Worm (Caenorhabditis elegans) whole organism, L4 larva: ENCODE results near the gene ztf-1.

Experiments
- Y105C5A.15 ChIP-seq: fragments of 200-800 bp; sonication (Bioruptor generic); IDR thresholded peaks from 2 replicates; pipeline ENCODE4 v1.3.6; 2022; ENCODE audit warnings: missing genetic modification characterization, missing compliant biosample characterization
- ZK546.5 ChIP-seq, 2 experiments: sonication (generic microtip); optimal IDR thresholded peaks; 2 replicates each; lab custom pipeline; 2017; ENCODE audit warnings: missing biosample characterization in 2 of 2, missing genetic modification characterization in 2 of 2
- aha-1 ChIP-seq: fragments of 150-350 bp; peaks from one replicate; lab custom pipeline; 2014; ENCODE audit warnings: missing biosample characterization, missing genetic modification characterization
- ceh-28 ChIP-seq: fragments of 150-350 bp; optimal IDR thresholded peaks from 2 replicates; lab custom pipeline; 2014; ENCODE audit warnings: missing biosample characterization, missing genetic modification reagents, missing genetic modification characterization
- ceh-44 ChIP-seq: fragments of 200-800 bp; sonication (Bioruptor generic); IDR thresholded peaks from 2 replicates; pipeline ENCODE4 v1.3.6; 2022; ENCODE audit warnings: missing genetic modification reagents, missing genetic modification characterization, missing compliant biosample characterization
- daf-19 ChIP-seq: fragments of 200-800 bp; sonication (Bioruptor generic); conservative IDR thresholded peaks from 2 replicates; pipeline ENCODE4 v1.3.6; 2022; ENCODE audit warnings: missing genetic modification characterization, missing compliant biosample characterization
- dmd-6 ChIP-seq: fragments of 200-800 bp; sonication (Bioruptor generic); IDR thresholded peaks from 2 replicates; pipeline ENCODE4 v1.3.6; 2022; ENCODE audit warnings: missing genetic modification reagents, missing genetic modification characterization, missing compliant biosample characterization
- dpl-1 ChIP-seq: fragments of 150-350 bp; optimal IDR thresholded peaks from 2 replicates; lab custom pipeline; 2014; ENCODE audit warnings: missing biosample characterization, missing genetic modification reagents, missing genetic modification characterization
- egl-43 ChIP-seq: fragments of 200-800 bp; sonication (Bioruptor generic); IDR thresholded peaks from 2 replicates; pipeline ENCODE4 v1.3.6; 2022; ENCODE audit warnings: missing genetic modification reagents, missing genetic modification characterization, missing compliant biosample characterization
- fkh-10 ChIP-seq: fragments of 150-350 bp; optimal IDR thresholded peaks from 2 replicates; lab custom pipeline; 2014; ENCODE audit warnings: missing biosample characterization, missing genetic modification reagents, missing genetic modification characterization
- fos-1 ChIP-seq: fragments of 150-350 bp; optimal IDR thresholded peaks from 2 replicates; lab custom pipeline; 2014; ENCODE audit warnings: missing biosample characterization, missing genetic modification characterization
- hlh-11 ChIP-seq: fragments of 200-800 bp; sonication (Bioruptor generic); optimal IDR thresholded peaks from 2 replicates; lab custom pipeline; 2018; ENCODE audit warnings: mild to moderate bottlenecking, missing genetic modification characterization, missing compliant biosample characterization
- hlh-30 ChIP-seq: sonication (generic microtip); optimal IDR thresholded peaks from 2 replicates; lab custom pipeline; 2017; ENCODE audit warnings: antibody characterized with exemption, mild to moderate bottlenecking, missing genetic modification characterization, missing compliant biosample characterization; ENCODE audit not compliant: insufficient read depth
- lim-7 ChIP-seq: fragments of 200-800 bp; sonication (Bioruptor generic); IDR thresholded peaks from 2 replicates; pipeline ENCODE4 v1.3.6; 2022; ENCODE audit warnings: missing genetic modification characterization, missing compliant biosample characterization
- lin-29 ChIP-seq: fragments of 200-800 bp; sonication (Bioruptor generic); IDR thresholded peaks from 2 replicates; pipeline ENCODE4 v1.3.6; 2022; ENCODE audit warnings: missing genetic modification reagents, missing genetic modification characterization, missing compliant biosample characterization
- lin-38 ChIP-seq: fragments of 200-800 bp; sonication (Bioruptor generic); IDR thresholded peaks from 2 replicates; pipeline ENCODE4 v1.3.6; 2022; ENCODE audit warnings: missing genetic modification reagents, missing genetic modification characterization, missing compliant biosample characterization
- lsy-2 ChIP-seq, 2 experiments: fragments of 150-350 bp in 1 of 2; sonication (generic microtip) in 1 of 2; optimal IDR thresholded peaks; 2 replicates each; lab custom pipeline; 2014 to 2017; ENCODE audit warnings: missing biosample characterization in 2 of 2, missing genetic modification characterization in 2 of 2
- madf-9 ChIP-seq: fragments of 200-800 bp; sonication (Bioruptor generic); conservative IDR thresholded peaks from 2 replicates; pipeline ENCODE4 v1.3.6; 2022; ENCODE audit warnings: missing genetic modification reagents, missing genetic modification characterization, missing compliant biosample characterization
- mes-2 ChIP-seq: sonication (generic microtip); optimal IDR thresholded peaks from 2 replicates; lab custom pipeline; 2016; ENCODE audit warnings: missing genotype, mild to moderate bottlenecking, missing genetic modification characterization, missing compliant biosample characterization; ENCODE audit not compliant: poor library complexity, severe bottlenecking
- mxl-3 ChIP-seq: fragments of 200-800 bp; sonication (Bioruptor generic); optimal IDR thresholded peaks from 2 replicates; lab custom pipeline; 2018; ENCODE audit warnings: mild to moderate bottlenecking, missing genetic modification characterization, missing compliant biosample characterization
- nhr-10 ChIP-seq: fragments of 150-350 bp; optimal IDR thresholded peaks from 2 replicates; lab custom pipeline; 2014; ENCODE audit warnings: missing biosample characterization, missing genetic modification characterization
- nhr-25 ChIP-seq: sonication (generic microtip); optimal IDR thresholded peaks from 2 replicates; lab custom pipeline; 2017; ENCODE audit warnings: missing genetic modification characterization, mild to moderate bottlenecking, missing compliant biosample characterization, antibody characterized with exemption, moderate library complexity, borderline replicate concordance; ENCODE audit not compliant: insufficient read depth
- nhr-41 ChIP-seq: fragments of 200-800 bp; sonication (Bioruptor generic); IDR thresholded peaks from 2 replicates; pipeline ENCODE4 v1.3.6; 2022; ENCODE audit warnings: missing genetic modification reagents, missing genetic modification characterization, missing compliant biosample characterization
- nhr-6 ChIP-seq: fragments of 150-350 bp; optimal IDR thresholded peaks from 2 replicates; lab custom pipeline; 2014; ENCODE audit warnings: missing biosample characterization, missing genetic modification characterization
- nhr-76 ChIP-seq: fragments of 150-350 bp; optimal IDR thresholded peaks from 2 replicates; lab custom pipeline; 2014; ENCODE audit warnings: missing biosample characterization, missing genetic modification characterization
- nhr-77 ChIP-seq: fragments of 150-350 bp; optimal IDR thresholded peaks from 2 replicates; lab custom pipeline; 2014; ENCODE audit warnings: missing biosample characterization, missing genetic modification characterization
- pha-4 ChIP-seq, 2 experiments: fragments of 150-350 bp in 1 of 2; fragments of 200-800 bp in 1 of 2; sonication (Bioruptor generic) in 1 of 2; IDR thresholded peaks in 1 of 2; optimal IDR thresholded peaks in 1 of 2; 2 replicates each; pipeline versions ENCODE4 v1.3.6 to Lab custom; 2014 to 2022; ENCODE audit warnings: missing genetic modification characterization in 2 of 2, missing genetic modification reagents in 2 of 2, missing biosample characterization in 1 of 2, missing compliant biosample characterization in 1 of 2
- set-16 ChIP-seq: fragments of 200-800 bp; sonication (Bioruptor generic); IDR thresholded peaks from 2 replicates; pipeline ENCODE4 v1.3.6; 2022; ENCODE audit warnings: missing genetic modification reagents, missing genetic modification characterization, missing compliant biosample characterization
- skn-1 ChIP-seq: fragments of 150-350 bp; optimal IDR thresholded peaks from 2 replicates; lab custom pipeline; 2014; ENCODE audit warnings: missing biosample characterization, missing genetic modification characterization
- snpc-1.2 ChIP-seq: fragments of 200-800 bp; sonication (Bioruptor generic); IDR thresholded peaks from 2 replicates; pipeline ENCODE4 v1.3.6; 2022; ENCODE audit warnings: missing genetic modification reagents, missing genetic modification characterization, missing compliant biosample characterization
- tag-97 ChIP-seq: fragments of 200-800 bp; sonication (Bioruptor generic); IDR thresholded peaks from 2 replicates; pipeline ENCODE4 v1.3.6; 2022; ENCODE audit warnings: missing genetic modification characterization, missing compliant biosample characterization
- tra-1 ChIP-seq: fragments of 200-800 bp; sonication (Bioruptor generic); IDR thresholded peaks from 2 replicates; pipeline ENCODE4 v1.3.6; 2022; ENCODE audit warnings: missing genetic modification reagents, missing genetic modification characterization, missing compliant biosample characterization
- unc-39 ChIP-seq: sonication (generic microtip); optimal IDR thresholded peaks from 2 replicates; lab custom pipeline; 2017; ENCODE audit warnings: missing biosample characterization, missing genetic modification characterization
- unc-62 ChIP-seq, 3 experiments: fragments of 150-350 bp in 1 of 3; sonication (generic microtip); optimal IDR thresholded peaks in 2 of 3; peaks in 1 of 3; 1 replicate in 1 of 3; 2 replicates in 2 of 3; lab custom pipeline; 2014 to 2017; ENCODE audit warnings: missing biosample characterization in 3 of 3, missing genetic modification characterization in 3 of 3, missing genetic modification reagents in 3 of 3, missing genotype in 1 of 3
- vab-7 ChIP-seq: fragments of 200-800 bp; sonication (Bioruptor generic); IDR thresholded peaks from 2 replicates; pipeline ENCODE4 v1.3.6; 2022; ENCODE audit warnings: missing genetic modification reagents, missing genetic modification characterization, missing compliant biosample characterization
- zfp-2 ChIP-seq: sonication (generic microtip); optimal IDR thresholded peaks from 2 replicates; lab custom pipeline; 2016; ENCODE audit warnings: mild to moderate bottlenecking, missing genetic modification characterization, missing compliant biosample characterization
- zip-11 ChIP-seq: fragments of 200-800 bp; sonication (Bioruptor generic); IDR thresholded peaks from 2 replicates; pipeline ENCODE4 v1.3.6; 2022; ENCODE audit warnings: missing genetic modification characterization, missing compliant biosample characterization

ztf-1 gene

DNA sequence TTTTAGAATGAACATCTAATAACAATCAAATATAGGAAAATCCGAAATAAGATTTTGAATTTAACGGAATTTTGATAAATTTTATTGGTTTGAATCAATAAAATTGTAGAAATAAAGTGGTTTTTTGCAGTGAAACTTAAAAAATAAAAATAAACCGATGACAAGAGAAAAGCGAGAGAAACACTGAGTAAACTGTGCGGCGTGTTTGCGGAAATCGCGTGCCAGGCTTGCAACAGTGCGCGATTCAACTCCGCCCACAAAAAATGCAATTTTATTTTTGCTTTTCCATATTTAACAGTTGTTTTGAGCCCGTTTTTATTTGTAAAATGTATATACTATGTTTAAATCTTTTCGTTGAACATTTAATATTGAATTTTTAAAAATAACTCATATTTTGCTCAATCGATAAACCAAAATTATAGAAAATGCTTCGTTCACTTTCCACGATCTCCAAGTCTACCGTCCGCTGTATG, 24.2 kb downstream of the ztf-1 start, which contains the start of gene mtss-1 (continued):
- TF ChIP-seq ZK546.5 (tag; optimal IDR thresholded peaks at IDR 0.05; lab: Kevin White, UChicago), result no peak

DNA sequence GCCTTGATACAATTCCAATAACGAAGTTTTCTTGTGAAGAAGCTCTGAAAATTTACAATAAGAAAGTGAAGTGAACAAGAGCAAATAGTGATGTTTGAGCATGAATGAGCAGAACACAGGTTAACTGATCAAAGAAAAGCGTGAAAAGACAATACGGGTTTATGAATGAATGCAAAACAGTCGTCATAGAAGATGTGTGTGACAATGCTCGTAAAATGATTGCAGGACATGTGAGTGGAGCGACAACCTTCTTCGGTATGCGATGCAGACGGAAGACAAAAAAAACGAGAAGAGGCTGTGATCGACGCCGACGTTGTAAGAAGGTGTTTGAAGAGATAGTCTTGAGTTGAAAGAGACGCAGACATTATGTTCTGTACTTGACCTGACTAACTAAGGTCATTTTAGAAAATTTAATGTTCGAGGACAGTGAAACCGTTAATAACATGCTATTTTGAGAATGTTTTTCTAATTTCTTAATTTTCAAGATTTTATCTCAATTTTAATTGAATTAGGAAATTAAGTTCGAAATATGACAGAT, 24.8 kb downstream of the ztf-1 start, which contains the start of gene mig-22:
TSS of gene mig-22 (minus strand) at position 51 of the 538 bp plus-strand sequence.
- TF ChIP-seq unc-62 (GFP tag; optimal IDR thresholded peaks at IDR 0.05 in 1 of 2; lab: Kevin White, UChicago), result peak in 1 of 2 experiments; percentile 83
- no peak for TF ChIP-seq unc-62 (tag; optimal IDR thresholded peaks at IDR 0.05; lab: Kevin White, UChicago)
- peak; percentile 38 for TF ChIP-seq mxl-3
- TF ChIP-seq hlh-30, result peak; percentile 24
- TF ChIP-seq egl-43 (GFP tag; lab: Robert Waterston, UW), result no peak
- TF ChIP-seq aha-1 (tag; lab: Kevin White, UChicago), result peak; percentile 85

- peak; percentile 94 for TF ChIP-seq aha-1 (tag; lab: Kevin White, UChicago)
- no peak for TF ChIP-seq fkh-10
Measured at ce11 chrIII:8766467-8766866, 25.7 kb downstream of the ztf-1 start.

- TF ChIP-seq tra-1 (GFP tag; lab: Robert Waterston, UW), result no peak
- no peak for TF ChIP-seq snpc-1.2 (GFP tag; lab: Robert Waterston, UW)
- no peak for TF ChIP-seq nhr-41 (GFP tag; lab: Robert Waterston, UW)
- no peak for TF ChIP-seq vab-7 (GFP tag; lab: Robert Waterston, UW)
- TF ChIP-seq zip-11 (GFP tag; lab: Robert Waterston, UW), result no peak
- no peak for TF ChIP-seq set-16 (GFP tag; lab: Robert Waterston, UW)
- TF ChIP-seq nhr-10, result no peak
- TF ChIP-seq lim-7 (GFP tag; lab: Robert Waterston, UW), result no peak
- no peak for TF ChIP-seq skn-1 (tag; lab: Kevin White, UChicago)
- TF ChIP-seq unc-39 (tag; lab: Kevin White, UChicago), result no peak
- no peak for TF ChIP-seq hlh-30
- TF ChIP-seq ceh-28, result no peak
- no peak for TF ChIP-seq unc-62 (GFP tag; optimal IDR thresholded peaks at IDR 0.05 in 1 of 2; lab: Kevin White, UChicago)
- no peak for TF ChIP-seq unc-62 (tag; optimal IDR thresholded peaks at IDR 0.05; lab: Kevin White, UChicago)
Measured at ce11 chrIII:8765030-8765429, 27.1 kb downstream of the ztf-1 start.

DNA sequence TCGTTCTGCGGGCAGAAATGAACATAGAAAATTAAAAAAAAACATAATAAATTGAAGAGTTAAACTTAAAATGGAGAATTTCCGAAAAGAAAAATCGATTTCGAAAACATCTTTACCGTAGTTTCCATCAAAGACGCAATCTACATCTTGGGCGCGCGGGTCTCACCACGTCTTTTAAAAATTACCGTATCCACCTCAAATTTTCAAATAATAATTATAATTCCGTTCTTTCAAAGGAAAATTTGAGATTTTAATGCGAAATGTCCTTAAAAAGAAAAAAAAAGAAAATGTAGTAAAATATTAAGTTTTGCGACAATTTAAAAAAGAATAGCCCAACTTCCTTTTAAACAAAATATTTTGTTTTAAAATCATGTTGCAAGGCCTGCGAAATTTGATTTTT, 29.0 kb downstream of the ztf-1 start:
- no peak for TF ChIP-seq zfp-2 (tag; lab: Kevin White, UChicago)
- TF ChIP-seq lsy-2 (tag; optimal IDR thresholded peaks at IDR 0.05; lab: Kevin White, UChicago), result peak in 1 of 2 experiments; percentile 45

DNA sequence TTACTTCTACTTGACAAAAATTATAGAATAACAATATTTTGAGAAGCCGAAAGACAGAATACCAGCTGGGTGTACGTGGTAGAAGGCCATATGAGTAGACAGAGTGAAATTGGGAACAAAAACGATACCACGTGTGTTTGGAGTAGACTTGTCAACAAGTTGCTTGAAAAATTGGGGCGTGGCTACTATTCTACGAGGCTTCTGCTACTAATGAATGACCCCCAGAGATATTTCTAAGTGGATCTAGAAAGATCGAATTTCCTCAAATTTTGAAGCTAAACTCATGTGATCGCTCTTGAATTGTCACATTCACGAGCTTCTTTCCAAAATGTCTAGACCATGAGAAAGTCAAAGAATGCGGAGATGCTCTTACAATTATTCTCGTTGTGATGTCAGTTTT, 30.1 kb downstream of the ztf-1 start:
- TF ChIP-seq lin-29 (GFP tag; lab: Robert Waterston, UW), result no peak
- TF ChIP-seq nhr-76 (tag; lab: Kevin White, UChicago), result no peak
- TF ChIP-seq dmd-6, result peak; percentile 32
- peak in 1 of 2 experiments; percentile 91 for TF ChIP-seq unc-62 (GFP tag; optimal IDR thresholded peaks at IDR 0.05 in 1 of 2; lab: Kevin White, UChicago)
- TF ChIP-seq unc-62 (tag; optimal IDR thresholded peaks at IDR 0.05; lab: Kevin White, UChicago), result no peak

DNA sequence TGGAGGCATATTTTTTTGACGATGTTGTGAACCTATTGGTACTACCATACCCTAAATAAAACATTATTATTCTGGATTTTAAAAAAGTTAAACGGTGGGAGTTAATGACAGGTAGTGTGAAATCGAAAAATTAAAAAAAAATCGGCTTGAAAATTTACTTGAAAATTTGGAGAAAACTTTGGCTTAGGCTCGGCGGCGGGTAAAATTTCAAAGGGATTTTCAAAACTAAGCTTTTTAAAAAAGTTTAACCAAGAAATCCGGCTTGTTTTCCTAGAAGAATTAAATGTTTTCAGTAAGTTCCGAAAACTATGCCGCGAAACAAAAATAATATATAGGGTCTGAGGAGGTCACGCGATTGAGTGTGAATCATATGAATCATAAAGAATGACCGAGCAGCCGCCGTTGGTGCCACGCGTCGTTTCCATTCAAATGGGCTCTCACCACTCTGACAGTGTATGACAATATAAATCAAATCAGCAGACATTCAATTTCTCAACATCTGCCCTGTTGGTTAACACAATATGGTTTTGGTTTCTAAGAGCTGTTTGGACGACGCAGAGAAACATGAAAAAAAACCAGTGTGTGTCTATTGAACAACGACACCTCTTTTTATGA, 31.0 kb downstream of the ztf-1 start, which contains the start of gene aak-1:
TSS of gene aak-1 (minus strand) at position 51 of the 615 bp plus-strand sequence.
- no peak for TF ChIP-seq Y105C5A.15
- TF ChIP-seq fos-1 (tag; lab: Kevin White, UChicago), result no peak
- TF ChIP-seq mes-2, result peak; percentile 10
- TF ChIP-seq nhr-77 (tag; lab: Kevin White, UChicago), result no peak
- no peak for TF ChIP-seq lin-38
- TF ChIP-seq hlh-11, result peak; percentile 47
- peak; percentile 88 for TF ChIP-seq aha-1 (tag; lab: Kevin White, UChicago)
- TF ChIP-seq ceh-44 (GFP tag; lab: Robert Waterston, UW), result no peak
- no peak for TF ChIP-seq madf-9 (GFP tag; lab: Robert Waterston, UW)
- no peak for TF ChIP-seq nhr-25
- TF ChIP-seq vab-7 (GFP tag; lab: Robert Waterston, UW), result no peak
- TF ChIP-seq dpl-1 (GFP tag; lab: Kevin White, UChicago), result no peak
- TF ChIP-seq daf-19 (GFP tag; lab: Robert Waterston, UW), result no peak
- no peak for TF ChIP-seq tag-97
- no peak for TF ChIP-seq nhr-41 (GFP tag; lab: Robert Waterston, UW)
- no peak for TF ChIP-seq dmd-6
- no peak for TF ChIP-seq pha-4 (GFP tag; IDR thresholded peaks at IDR 0.05; lab: Robert Waterston, UW)
- no peak for TF ChIP-seq pha-4 (tag; optimal IDR thresholded peaks at IDR 0.05; lab: Kevin White, UChicago)
- no peak for TF ChIP-seq nhr-6 (tag; lab: Kevin White, UChicago)
